Worm (Caenorhabditis elegans): ENCODE measurements around the gene B0304.2.

The B0304.2 gene

DNA sequence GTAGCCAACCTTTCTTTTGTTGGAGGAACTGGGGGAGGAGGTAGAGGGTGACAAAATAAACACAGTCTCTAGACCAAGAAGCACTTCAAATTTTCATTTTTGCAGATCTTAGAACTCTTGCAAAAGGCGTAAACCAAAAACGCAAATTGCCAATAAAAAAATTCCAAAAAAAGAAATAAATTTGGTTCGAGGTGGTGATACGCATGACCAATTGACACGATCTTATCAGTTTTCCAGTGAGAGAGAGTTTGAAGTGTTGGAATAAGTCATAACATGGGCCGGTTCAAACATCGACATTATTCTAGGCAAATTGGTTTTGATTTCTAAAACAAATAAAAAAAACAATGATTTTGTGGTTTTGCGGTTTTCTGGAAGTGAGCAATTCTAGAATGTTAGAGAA lies 27.6 kb upstream of the B0304.2 start:
- TF ChIP-seq F57A8.1 (GFP tag; optimal IDR thresholded peaks at IDR 0.05) = no peak
- TF ChIP-seq egl-18 (GFP tag; IDR thresholded peaks at IDR 0.05) = no peak
- TF ChIP-seq rcor-1 (GFP tag; IDR thresholded peaks at IDR 0.05) = no peak
- peak; percentile 62 for TF ChIP-seq nhr-80 (tag; optimal IDR thresholded peaks at IDR 0.05)

DNA sequence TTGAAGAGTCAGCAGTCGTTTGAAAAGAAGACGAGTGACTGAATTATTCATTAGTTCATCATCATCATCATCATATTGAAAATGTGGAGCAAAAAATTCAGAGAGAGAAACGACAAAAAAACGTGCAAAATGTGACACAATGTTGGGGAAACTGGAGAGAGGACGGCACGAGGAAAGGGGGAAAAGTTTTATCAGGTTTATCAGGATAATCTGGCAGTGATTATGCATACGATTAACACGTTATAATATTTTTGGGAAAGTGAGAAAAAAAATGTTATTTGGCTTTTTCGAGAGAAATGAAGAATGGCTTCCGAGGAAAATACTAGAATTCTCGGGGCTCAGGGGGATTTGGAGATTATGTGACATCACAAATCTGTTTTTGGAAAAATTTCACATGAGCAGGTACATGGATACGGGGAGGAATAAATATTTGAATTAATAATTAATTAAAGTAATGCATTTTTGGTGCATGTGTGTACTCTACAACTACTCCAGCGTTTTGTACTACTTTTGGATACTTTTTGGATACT lies 18.3 kb upstream of the B0304.2 start, which contains the start of gene camt-1:
Gene camt-1 (minus strand): TSS at position 51 of the 530 bp plus-strand sequence.
- no peak for TF ChIP-seq akir-1 (GFP tag; optimal IDR thresholded peaks at IDR 0.05)
- no peak for TF ChIP-seq tbp1 (GFP tag; optimal IDR thresholded peaks at IDR 0.05)
- no peak for TF ChIP-seq madf-6 (GFP tag; IDR thresholded peaks at IDR 0.05)
- TF ChIP-seq unc-62 (GFP tag; optimal IDR thresholded peaks at IDR 0.05) = no peak
- no peak for TF ChIP-seq B0019.2 (GFP tag; conservative IDR thresholded peaks at IDR 0.05)
- no peak for TF ChIP-seq nhr-179 (tag; optimal IDR thresholded peaks at IDR 0.05)
- TF ChIP-seq nhr-120 (GFP tag; IDR thresholded peaks at IDR 0.05) = no peak
- no peak for TF ChIP-seq egrh-3 (GFP tag; IDR thresholded peaks at IDR 0.05)
- TF ChIP-seq F55B11.4 (tag; optimal IDR thresholded peaks at IDR 0.05; ENCODE audit: borderline replicate concordance, insufficient read depth) = no peak
- no peak for TF ChIP-seq attf-6 (GFP tag; IDR thresholded peaks at IDR 0.05)
- TF ChIP-seq B0336.3 (GFP tag; IDR thresholded peaks at IDR 0.05) = no peak
- TF ChIP-seq pha-4 (tag; optimal IDR thresholded peaks at IDR 0.05) = no peak
- no peak for TF ChIP-seq cebp-1 (GFP tag; IDR thresholded peaks at IDR 0.05)
- TF ChIP-seq cebp-1 (tag; optimal IDR thresholded peaks at IDR 0.05) = no peak
- TF ChIP-seq ztf-18 (tag; optimal IDR thresholded peaks at IDR 0.05) = no peak
- no peak for TF ChIP-seq F52B5.7 (tag; optimal IDR thresholded peaks at IDR 0.05)
- TF ChIP-seq zfh-2 (GFP tag; conservative IDR thresholded peaks at IDR 0.05) = no peak
- TF ChIP-seq Y79H2A.3 (GFP tag; conservative IDR thresholded peaks at IDR 0.05) = no peak
- no peak for TF ChIP-seq egl-18 (GFP tag; IDR thresholded peaks at IDR 0.05)

DNA sequence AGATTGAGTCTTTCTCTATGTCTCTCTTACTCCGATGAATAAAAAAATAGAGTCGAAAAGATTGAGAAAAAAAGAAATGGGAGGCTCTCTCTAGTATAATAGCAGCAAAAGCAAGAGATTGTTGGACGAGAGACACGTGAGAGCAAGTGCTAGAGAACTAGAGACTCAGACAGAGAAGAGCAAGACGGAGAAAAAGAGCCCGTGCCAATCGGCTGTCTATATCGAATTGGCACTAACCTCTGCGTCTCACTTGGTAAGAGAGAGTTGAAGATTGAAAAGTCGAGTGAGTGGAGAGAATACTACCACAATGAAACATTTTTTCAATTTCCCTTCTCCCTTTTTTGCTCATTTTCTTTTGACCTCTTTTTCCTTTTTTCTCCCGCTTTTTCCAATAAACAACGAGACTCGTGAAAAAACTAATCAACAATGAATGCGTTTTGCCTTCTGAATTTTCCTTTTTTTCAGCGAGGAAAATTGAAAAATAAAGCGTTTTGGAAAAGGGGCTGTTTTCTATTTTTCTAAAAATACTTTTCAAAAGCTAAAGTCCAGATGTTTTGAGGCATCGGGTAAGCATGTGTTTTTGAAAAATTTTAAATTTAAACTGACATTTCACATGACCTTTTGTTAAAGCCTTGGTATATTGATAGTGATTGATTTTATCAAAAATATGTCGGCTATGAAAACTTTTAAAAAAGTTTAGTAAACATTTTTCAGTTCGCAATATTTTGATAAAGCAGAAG lies 16.7 kb upstream of the B0304.2 start:
- TF ChIP-seq nfyb-1 (GFP tag; IDR thresholded peaks at IDR 0.05) = 0 out of 2 replicates have a peak, but pooled peaks have one; percentile 27
- TF ChIP-seq ZK185.1 (tag; optimal IDR thresholded peaks at IDR 0.05; ENCODE audit: poor library complexity, severe bottlenecking) = peak; percentile 55
- TF ChIP-seq egl-18 (GFP tag; IDR thresholded peaks at IDR 0.05) = 0 out of 2 replicates have a peak, but pooled peaks have one; percentile 30
- TF ChIP-seq somi-1 (GFP tag; optimal IDR thresholded peaks at IDR 0.05) = peak; percentile 23
- TF ChIP-seq attf-6 (GFP tag; IDR thresholded peaks at IDR 0.05) = no peak
- TF ChIP-seq lin-35 (GFP tag; optimal IDR thresholded peaks at IDR 0.05) = peak in 1 of 3 experiments; percentile 31
- peak; percentile 56 for TF ChIP-seq nhr-80 (tag; optimal IDR thresholded peaks at IDR 0.05)
- TF ChIP-seq ccch-3 (GFP tag; optimal IDR thresholded peaks at IDR 0.05) = no peak
- TF ChIP-seq mcd-1 (GFP tag; IDR thresholded peaks at IDR 0.05) = peak; percentile 39; the same call in 1 of the 2 replicates
- no peak for TF ChIP-seq Y79H2A.3 (GFP tag; conservative IDR thresholded peaks at IDR 0.05)
- TF ChIP-seq sdz-38 (tag; optimal IDR thresholded peaks at IDR 0.05) = no peak
- TF ChIP-seq ztf-3 (GFP tag; optimal IDR thresholded peaks at IDR 0.05) = no peak
- peak; percentile 59 for TF ChIP-seq K12H6.12 (tag; optimal IDR thresholded peaks at IDR 0.05)
- TF ChIP-seq nfya-2 (GFP tag; IDR thresholded peaks at IDR 0.05) = no peak
- no peak for TF ChIP-seq snpc-1.1 (tag; optimal IDR thresholded peaks at IDR 0.05; ENCODE audit: insufficient read depth)
- TF ChIP-seq hmg-1.2 (GFP tag; IDR thresholded peaks at IDR 0.05) = peak; percentile 71; the same call in 1 of the 2 replicates
- peak; percentile 42 for TF ChIP-seq attf-5 (GFP tag; optimal IDR thresholded peaks at IDR 0.05)
- TF ChIP-seq lin-40 (tag; optimal IDR thresholded peaks at IDR 0.05) = peak; percentile 52
- no peak for TF ChIP-seq dox-1 (GFP tag; IDR thresholded peaks at IDR 0.05)
- TF ChIP-seq chd-7 (tag; optimal IDR thresholded peaks at IDR 0.05) = peak; percentile 21
- no peak for TF ChIP-seq F57C9.4 (tag; optimal IDR thresholded peaks at IDR 0.05)
- TF ChIP-seq cebp-1 (GFP tag; IDR thresholded peaks at IDR 0.05) = no peak
- TF ChIP-seq cebp-1 (tag; optimal IDR thresholded peaks at IDR 0.05) = peak; percentile 60
